Worm (Caenorhabditis elegans): ENCODE measurements around the gene nlp-23.

nlp-23 gene

ce11 chrX:2342859-2343258 is at the start of gene nlp-23:
TSS of gene nlp-23 (minus strand) at chrX:2342959.
- TF ChIP-seq lsy-2 (tag; optimal IDR thresholded peaks at IDR 0.05) = no peak
- TF ChIP-seq dmd-4 (tag; optimal IDR thresholded peaks at IDR 0.05) = no peak
- no peak for TF ChIP-seq ztf-4 (tag; optimal IDR thresholded peaks at IDR 0.05)
- no peak for TF ChIP-seq nhr-6 (tag; optimal IDR thresholded peaks at IDR 0.05)
- no peak for TF ChIP-seq mdl-1 (tag; optimal IDR thresholded peaks at IDR 0.05)
- no peak for TF ChIP-seq nhr-25 (tag; optimal IDR thresholded peaks at IDR 0.05)
- no peak for TF ChIP-seq crh-2 (tag; optimal IDR thresholded peaks at IDR 0.05)
- no peak for TF ChIP-seq R02D3.7 (tag; optimal IDR thresholded peaks at IDR 0.05)
- TF ChIP-seq Y55F3AM.14 (GFP tag; optimal IDR thresholded peaks at IDR 0.05) = no peak
- no peak for TF ChIP-seq ceh-16 (tag; optimal IDR thresholded peaks at IDR 0.05)
- TF ChIP-seq peb-1 (tag; optimal IDR thresholded peaks at IDR 0.05) = no peak
- TF ChIP-seq unc-55 (GFP tag; optimal IDR thresholded peaks at IDR 0.05) = no peak
- TF ChIP-seq sma-9 (GFP tag; optimal IDR thresholded peaks at IDR 0.05) = no peak
- TF ChIP-seq sma-9 (tag; optimal IDR thresholded peaks at IDR 0.05) = no peak
- TF ChIP-seq nhr-23 (tag; optimal IDR thresholded peaks at IDR 0.05) = no peak
- TF ChIP-seq nhr-10 (tag; optimal IDR thresholded peaks at IDR 0.05) = no peak
- TF ChIP-seq F13H6.1 (tag; optimal IDR thresholded peaks at IDR 0.05) = no peak
- TF ChIP-seq sma-3 (GFP tag; optimal IDR thresholded peaks at IDR 0.05) = no peak
- no peak for TF ChIP-seq unc-39 (tag; optimal IDR thresholded peaks at IDR 0.05)
- TF ChIP-seq nhr-21 (tag; optimal IDR thresholded peaks at IDR 0.05) = no peak
- no peak for TF ChIP-seq nhr-237 (tag; optimal IDR thresholded peaks at IDR 0.05)

ce11 chrX:2386922-2387566 is 44.3 kb upstream of the nlp-23 start:
- TF ChIP-seq sma-9 (GFP tag; optimal IDR thresholded peaks at IDR 0.05) = peak; percentile 51
- no peak for TF ChIP-seq sma-9 (tag; optimal IDR thresholded peaks at IDR 0.05)
- peak; percentile 8 for TF ChIP-seq sma-3 (GFP tag; optimal IDR thresholded peaks at IDR 0.05)
- TF ChIP-seq nhr-237 (tag; optimal IDR thresholded peaks at IDR 0.05) = no peak

- no peak for TF ChIP-seq nhr-10 (tag; optimal IDR thresholded peaks at IDR 0.05)
- no peak for TF ChIP-seq sma-3 (GFP tag; optimal IDR thresholded peaks at IDR 0.05)
- no peak for TF ChIP-seq nhr-21 (tag; optimal IDR thresholded peaks at IDR 0.05)
- no peak for TF ChIP-seq ceh-16 (tag; optimal IDR thresholded peaks at IDR 0.05)
- TF ChIP-seq ztf-1 (GFP tag; conservative IDR thresholded peaks at IDR 0.05) = no peak
- no peak for TF ChIP-seq Y55F3AM.14 (GFP tag; optimal IDR thresholded peaks at IDR 0.05)
- no peak for TF ChIP-seq R02D3.7 (tag; optimal IDR thresholded peaks at IDR 0.05)
- no peak for TF ChIP-seq mbf-1 (tag; optimal IDR thresholded peaks at IDR 0.05)
- TF ChIP-seq lin-11 (tag; optimal IDR thresholded peaks at IDR 0.05) = no peak
- no peak for TF ChIP-seq gmeb-1 (tag; optimal IDR thresholded peaks at IDR 0.05)
- TF ChIP-seq mab-5 (tag; optimal IDR thresholded peaks at IDR 0.05) = no peak
These were observed 42.7 kb upstream of the nlp-23 start, which contains the start of gene F47G3.1 for ce11 chrX:2385453-2385852. TSS of gene F47G3.1 (plus strand) at chrX:2385753.

- TF ChIP-seq skn-1 (tag; optimal IDR thresholded peaks at IDR 0.05) = no peak
- no peak for TF ChIP-seq ztf-11 (tag; optimal IDR thresholded peaks at IDR 0.05)
- no peak for TF ChIP-seq nhr-11 (tag; optimal IDR thresholded peaks at IDR 0.05)
- TF ChIP-seq gmeb-1 (tag; optimal IDR thresholded peaks at IDR 0.05) = peak; percentile 56
- peak; percentile 50 for TF ChIP-seq nhr-25 (tag; optimal IDR thresholded peaks at IDR 0.05)
- TF ChIP-seq sma-3 (GFP tag; optimal IDR thresholded peaks at IDR 0.05) = peak; percentile 75
- TF ChIP-seq lsy-2 (tag; optimal IDR thresholded peaks at IDR 0.05) = peak; percentile 30 to 79
- TF ChIP-seq mab-5 (tag; optimal IDR thresholded peaks at IDR 0.05) = no peak
- TF ChIP-seq ztf-1 (GFP tag; conservative IDR thresholded peaks at IDR 0.05) = no peak
- TF ChIP-seq ceh-16 (tag; optimal IDR thresholded peaks at IDR 0.05) = peak; percentile 29
- peak; percentile 71 for TF ChIP-seq unc-55 (GFP tag; optimal IDR thresholded peaks at IDR 0.05)
- TF ChIP-seq nhr-129 (tag; optimal IDR thresholded peaks at IDR 0.05) = peak; percentile 30
- TF ChIP-seq nhr-77 (tag; optimal IDR thresholded peaks at IDR 0.05) = no peak
- TF ChIP-seq nhr-12 (tag; optimal IDR thresholded peaks at IDR 0.05) = no peak
- TF ChIP-seq snpc-4 (tag; optimal IDR thresholded peaks at IDR 0.05) = no peak
- peak; percentile 57 for TF ChIP-seq C34F6.9 (tag; optimal IDR thresholded peaks at IDR 0.05)
- no peak for TF ChIP-seq nhr-6 (tag; optimal IDR thresholded peaks at IDR 0.05)
- peak; percentile 17 for TF ChIP-seq lin-11 (tag; optimal IDR thresholded peaks at IDR 0.05)
- no peak for TF ChIP-seq mbf-1 (tag; optimal IDR thresholded peaks at IDR 0.05)
- no peak for TF ChIP-seq unc-62 (GFP tag; optimal IDR thresholded peaks at IDR 0.05)
- TF ChIP-seq Y55F3AM.14 (GFP tag; optimal IDR thresholded peaks at IDR 0.05) = no peak
- no peak for TF ChIP-seq R02D3.7 (tag; optimal IDR thresholded peaks at IDR 0.05)
- TF ChIP-seq elt-1 (tag; optimal IDR thresholded peaks at IDR 0.05) = no peak
- no peak for TF ChIP-seq nhr-237 (tag; optimal IDR thresholded peaks at IDR 0.05)
- TF ChIP-seq F13H6.1 (tag; optimal IDR thresholded peaks at IDR 0.05) = peak; percentile 59
- peak; percentile 35 for TF ChIP-seq sem-4 (tag; optimal IDR thresholded peaks at IDR 0.05)
- no peak for TF ChIP-seq alr-1 (tag; optimal IDR thresholded peaks at IDR 0.05)
- TF ChIP-seq nhr-21 (tag; optimal IDR thresholded peaks at IDR 0.05) = peak; percentile 50
- TF ChIP-seq lin-39 (tag; optimal IDR thresholded peaks at IDR 0.05) = no peak
- peak; percentile 60 for TF ChIP-seq crh-2 (tag; optimal IDR thresholded peaks at IDR 0.05)
- no peak for TF ChIP-seq peb-1 (tag; optimal IDR thresholded peaks at IDR 0.05)
- peak; percentile 6 for TF ChIP-seq ztf-4 (tag; optimal IDR thresholded peaks at IDR 0.05)
- peak; percentile 24 for TF ChIP-seq lin-13 (GFP tag; optimal IDR thresholded peaks at IDR 0.05)
- TF ChIP-seq sma-9 (GFP tag; optimal IDR thresholded peaks at IDR 0.05) = peak; percentile 44
- no peak for TF ChIP-seq sma-9 (tag; optimal IDR thresholded peaks at IDR 0.05)
These were observed 39.5 kb upstream of the nlp-23 start for ce11 chrX:2382227-2382626.

Measured in whole organism, L2 larva.